1 fruit fly cellular context compared by ENCODE assay signal in the genomic region with DNA sequence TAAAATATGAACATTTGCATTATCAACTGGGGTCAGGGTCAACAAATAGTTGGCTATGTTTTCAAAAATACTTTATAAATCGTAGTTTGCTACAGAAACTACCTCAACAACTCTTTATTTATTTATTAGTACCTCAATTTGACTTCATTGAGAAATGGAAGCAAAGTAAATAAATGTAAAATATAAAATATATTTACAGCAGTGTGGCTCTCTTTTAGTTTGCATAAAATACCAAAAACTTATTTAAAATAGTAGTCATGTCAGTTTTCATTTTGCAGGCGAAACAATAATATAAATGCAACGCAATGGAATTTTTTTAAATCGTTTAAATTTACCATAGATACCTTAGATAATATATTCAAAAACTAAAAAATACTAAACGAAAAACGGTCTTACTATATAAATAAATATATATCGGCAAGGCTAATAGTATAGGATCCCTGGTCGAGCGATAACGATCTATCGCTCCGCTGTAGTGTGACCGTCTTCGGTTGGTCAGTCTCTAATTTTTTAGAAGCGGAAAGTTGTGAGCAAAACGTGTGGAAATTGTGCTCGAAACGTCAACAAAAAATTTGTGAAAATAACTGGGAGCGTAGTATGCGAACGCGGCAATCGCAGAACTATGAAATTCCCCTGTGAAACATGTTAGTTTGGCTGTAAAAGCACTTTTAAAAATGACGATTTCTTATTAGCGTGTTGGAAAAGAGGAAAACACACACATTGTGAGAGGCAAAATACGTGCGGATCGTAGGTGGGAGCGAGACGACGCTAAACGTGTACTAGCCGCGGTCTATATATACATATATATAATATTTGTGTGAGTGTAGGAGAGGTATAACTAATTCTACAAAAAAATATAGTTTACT.
TF ChIP-seq lines count a peak whose summit lies in the region.

A gene (minus strand): TSS at position 223 of the 866 bp plus-strand sequence.
A gene (plus strand): TSS at position 470 of the 866 bp plus-strand sequence.

TF ChIP-seq in whole organism, embryonic, 481 proteins besides CTCF, POLR2A, EP300 and RAD21 (continued from another document):
- TF ChIP-seq CG34224 (GFP tag; IDR thresholded peaks at IDR 0.05; lab: Robert Waterston, UW; ENCODE audit: partially characterized antibody) (peak; percentile 81), CG2129 (GFP tag; IDR thresholded peaks at IDR 0.05; lab: Robert Waterston, UW; ENCODE audit: partially characterized antibody) (peak; percentile 73), CG34422 (GFP tag; IDR thresholded peaks at IDR 0.05; lab: Robert Waterston, UW) (peak; percentile 34; the same call in 1 of the 3 replicates), CG3407 (GFP tag; optimal IDR thresholded peaks at IDR 0.05; lab: Kevin White, UChicago) (no peak), cg (GFP tag; optimal IDR thresholded peaks at IDR 0.05; lab: Kevin White, UChicago) (no peak), chinmo (GFP tag; IDR thresholded peaks at IDR 0.05; lab: Robert Waterston, UW; ENCODE audit: partially characterized antibody) (peak; percentile 71; the same call in 1 of the 4 replicates), CG8388 (GFP tag; optimal IDR thresholded peaks at IDR 0.05; lab: Kevin White, UChicago) (no peak), schlank (tag; optimal IDR thresholded peaks at IDR 0.05; lab: Kevin White, UChicago) (no peak), Gug (GFP tag; IDR thresholded peaks at IDR 0.05; lab: Robert Waterston, UW) (no peak), CG9817 (tag; optimal IDR thresholded peaks at IDR 0.05; lab: Kevin White, UChicago) (no peak), CG6689 (GFP tag; IDR thresholded peaks at IDR 0.05; lab: Robert Waterston, UW) (no peak), stc (GFP tag; IDR thresholded peaks at IDR 0.05; lab: Robert Waterston, UW) (no peak), sna (GFP tag; IDR thresholded peaks at IDR 0.05; lab: Robert Waterston, UW; ENCODE audit: partially characterized antibody) (peak; percentile 86), ap (GFP tag; IDR thresholded peaks at IDR 0.05; lab: Robert Waterston, UW) (no peak), CG9876 (GFP tag; optimal IDR thresholded peaks at IDR 0.05; lab: Kevin White, UChicago) (no peak), CG5180 (GFP tag; optimal IDR thresholded peaks at IDR 0.05; lab: Kevin White, UChicago) (no peak), oc (tag; optimal IDR thresholded peaks at IDR 0.05; lab: Kevin White, UChicago) (no peak), repo (GFP tag; optimal IDR thresholded peaks at IDR 0.05; lab: Kevin White, UChicago) (no peak), CG10321 (GFP tag; IDR thresholded peaks at IDR 0.05; lab: Robert Waterston, UW) (peak; percentile 90), Scr (GFP tag; IDR thresholded peaks at IDR 0.05; lab: Robert Waterston, UW; ENCODE audit: partially characterized antibody) (peak; percentile 87), crp (GFP tag; optimal IDR thresholded peaks at IDR 0.05; lab: Kevin White, UChicago) (peak in 1 of 2 experiments; percentile 26), CG1647 (GFP tag; optimal IDR thresholded peaks at IDR 0.05; lab: Kevin White, UChicago) (no peak), CG2678 (tag; optimal IDR thresholded peaks at IDR 0.05; lab: Kevin White, UChicago) (peak; percentile 14), Usf (GFP tag; optimal IDR thresholded peaks at IDR 0.05; lab: Kevin White, UChicago) (no peak), CG4282 (GFP tag; optimal IDR thresholded peaks at IDR 0.05; lab: Kevin White, UChicago) (no peak), CG15696 (tag; optimal IDR thresholded peaks at IDR 0.05; lab: Kevin White, UChicago) (no peak), CG2875 (GFP tag; optimal IDR thresholded peaks at IDR 0.05; lab: Kevin White, UChicago) (no peak), sr (GFP tag; IDR thresholded peaks at IDR 0.05; lab: Robert Waterston, UW) (no peak), grn (GFP tag; optimal IDR thresholded peaks at IDR 0.05; lab: Kevin White, UChicago) (peak; percentile 99), tap (tag; optimal IDR thresholded peaks at IDR 0.05; lab: Kevin White, UChicago) (no peak), Xbp1 (GFP tag; optimal IDR thresholded peaks at IDR 0.05; lab: Kevin White, UChicago) (no peak), CG7963 (GFP tag; IDR thresholded peaks at IDR 0.05; lab: Robert Waterston, UW; ENCODE audit: partially characterized antibody) (peak; percentile 77), so (GFP tag; IDR thresholded peaks at IDR 0.05; lab: Robert Waterston, UW) (no peak), CG11247 (GFP tag; IDR thresholded peaks at IDR 0.05; lab: Robert Waterston, UW) (no peak), CG18476 (GFP tag; optimal IDR thresholded peaks at IDR 0.05; lab: Kevin White, UChicago) (no peak), vnd (GFP tag; IDR thresholded peaks at IDR 0.05; lab: Robert Waterston, UW; ENCODE audit: partially characterized antibody) (peak; percentile 81), cato (GFP tag; optimal IDR thresholded peaks at IDR 0.05; lab: Kevin White, UChicago; ENCODE audit: borderline replicate concordance) (no peak), luna (GFP tag; optimal IDR thresholded peaks at IDR 0.05; lab: Kevin White, UChicago) (no peak), CG10565 (GFP tag; optimal IDR thresholded peaks at IDR 0.05; lab: Kevin White, UChicago) (no peak), Chrac-16 (GFP tag; optimal IDR thresholded peaks at IDR 0.05; lab: Kevin White, UChicago) (no peak), mirr (GFP tag; optimal IDR thresholded peaks at IDR 0.05; lab: Kevin White, UChicago) (no peak), ERR (GFP tag; optimal IDR thresholded peaks at IDR 0.05; lab: Kevin White, UChicago) (no peak), CG11504 (tag; optimal IDR thresholded peaks at IDR 0.05; lab: Kevin White, UChicago) (peak; percentile 44), esg (GFP tag; conservative IDR thresholded peaks at IDR 0.05; lab: Robert Waterston, UW) (no peak), HLH54F (GFP tag; optimal IDR thresholded peaks at IDR 0.05; lab: Kevin White, UChicago) (no peak), sens (GFP tag; lab: Kevin White, UChicago) (peak; percentile 72), Ada2b (GFP tag; IDR thresholded peaks at IDR 0.05; lab: Robert Waterston, UW) (no peak), CG34376 (GFP tag; optimal IDR thresholded peaks at IDR 0.05; lab: Kevin White, UChicago) (no peak), jumu (GFP tag; optimal IDR thresholded peaks at IDR 0.05; lab: Kevin White, UChicago) (no peak), Hr51 (GFP tag; optimal IDR thresholded peaks at IDR 0.05; lab: Kevin White, UChicago) (peak in 1 of 2 experiments; percentile 25), nmo (GFP tag; optimal IDR thresholded peaks at IDR 0.05; lab: Kevin White, UChicago) (peak; percentile 51), HmgZ (tag; optimal IDR thresholded peaks at IDR 0.05; lab: Kevin White, UChicago) (peak; percentile 20), MTF-1 (GFP tag; optimal IDR thresholded peaks at IDR 0.05; lab: Kevin White, UChicago; ENCODE audit: borderline replicate concordance) (no peak), CG32772 (GFP tag; IDR thresholded peaks at IDR 0.05; lab: Robert Waterston, UW) (no peak), Ptx1 (GFP tag; IDR thresholded peaks at IDR 0.05; lab: Robert Waterston, UW) (no peak), CG16813 (GFP tag; IDR thresholded peaks at IDR 0.05; lab: Robert Waterston, UW; ENCODE audit: partially characterized antibody) (peak; percentile 91), B-H2 (GFP tag; optimal IDR thresholded peaks at IDR 0.05; lab: Kevin White, UChicago) (no peak), Antp (GFP tag; optimal IDR thresholded peaks at IDR 0.05; lab: Kevin White, UChicago) (no peak), NfI (GFP tag; optimal IDR thresholded peaks at IDR 0.05; lab: Kevin White, UChicago) (peak; percentile 8), Sox100B (GFP tag; optimal IDR thresholded peaks at IDR 0.05; lab: Kevin White, UChicago) (peak; percentile 8), CG9215 (GFP tag; IDR thresholded peaks at IDR 0.05; lab: Robert Waterston, UW) (no peak), CG10147 (GFP tag; optimal IDR thresholded peaks at IDR 0.05; lab: Kevin White, UChicago) (peak; percentile 6), Ravus (GFP tag; IDR thresholded peaks at IDR 0.05; lab: Robert Waterston, UW) (no peak), CG6654 (GFP tag; optimal IDR thresholded peaks at IDR 0.05; lab: Kevin White, UChicago) (no peak), lov (optimal IDR thresholded peaks at IDR 0.05; lab: Kevin White, UChicago) (no peak), lov (GFP tag; IDR thresholded peaks at IDR 0.05; lab: Robert Waterston, UW) (no peak), onecut (GFP tag; IDR thresholded peaks at IDR 0.05; lab: Robert Waterston, UW) (peak; percentile 78), Dek (tag; optimal IDR thresholded peaks at IDR 0.05; lab: Kevin White, UChicago) (no peak), CG15514 (GFP tag; optimal IDR thresholded peaks at IDR 0.05; lab: Kevin White, UChicago) (peak; percentile 70), Ets97D (GFP tag; optimal IDR thresholded peaks at IDR 0.05; lab: Kevin White, UChicago) (peak; percentile 65), sima (GFP tag; optimal IDR thresholded peaks at IDR 0.05; lab: Kevin White, UChicago) (no peak), CG43689 (GFP tag; IDR thresholded peaks at IDR 0.05; lab: Robert Waterston, UW) (no peak), CG8765 (GFP tag; IDR thresholded peaks at IDR 0.05; lab: Robert Waterston, UW) (no peak), CoRest (tag; optimal IDR thresholded peaks at IDR 0.05; lab: Kevin White, UChicago) (peak; percentile 52), Dbx (GFP tag; IDR thresholded peaks at IDR 0.05; lab: Robert Waterston, UW) (0 out of 3 replicates have a peak, but pooled peaks have one; percentile 37), inv (GFP tag; IDR thresholded peaks at IDR 0.05; lab: Robert Waterston, UW; ENCODE audit: partially characterized antibody) (peak; percentile 86), Ets65A (GFP tag; lab: Kevin White, UChicago) (no peak), Six4 (GFP tag; optimal IDR thresholded peaks at IDR 0.05; lab: Kevin White, UChicago) (no peak), dysf (GFP tag; IDR thresholded peaks at IDR 0.05; lab: Robert Waterston, UW) (no peak), CG13624 (GFP tag; optimal IDR thresholded peaks at IDR 0.05; lab: Kevin White, UChicago) (no peak), Camta (GFP tag; optimal IDR thresholded peaks at IDR 0.05; lab: Kevin White, UChicago) (no peak), CG30403 (GFP tag; optimal IDR thresholded peaks at IDR 0.05; lab: Kevin White, UChicago) (no peak), nerfin-1 (tag; optimal IDR thresholded peaks at IDR 0.05; lab: Kevin White, UChicago) (no peak), sim (GFP tag; IDR thresholded peaks at IDR 0.05; lab: Robert Waterston, UW) (no peak), salm (tag; optimal IDR thresholded peaks at IDR 0.05; lab: Kevin White, UChicago) (no peak), vfl (GFP tag; optimal IDR thresholded peaks at IDR 0.05; lab: Kevin White, UChicago) (no peak), ranshi (GFP tag; IDR thresholded peaks at IDR 0.05; lab: Robert Waterston, UW) (no peak), wor (GFP tag; IDR thresholded peaks at IDR 0.05; lab: Robert Waterston, UW) (no peak), sisA (GFP tag; IDR thresholded peaks at IDR 0.05; lab: Robert Waterston, UW) (no peak), dm (GFP tag; optimal IDR thresholded peaks at IDR 0.05; lab: Kevin White, UChicago) (peak; percentile 52), Hr78 (GFP tag; optimal IDR thresholded peaks at IDR 0.05; lab: Kevin White, UChicago) (peak in 1 of 2 experiments; percentile 2), CG1832 (GFP tag; optimal IDR thresholded peaks at IDR 0.05; lab: Kevin White, UChicago) (peak; percentile 63), gcm (GFP tag; optimal IDR thresholded peaks at IDR 0.05; lab: Kevin White, UChicago) (no peak), Hr3 (GFP tag; optimal IDR thresholded peaks at IDR 0.05; lab: Kevin White, UChicago) (no peak), pzg (GFP tag; optimal IDR thresholded peaks at IDR 0.05; lab: Kevin White, UChicago) (peak; percentile 85), CG13775 (GFP tag; optimal IDR thresholded peaks at IDR 0.05; lab: Kevin White, UChicago) (peak; percentile 18), twi (tag; optimal IDR thresholded peaks at IDR 0.05; lab: Kevin White, UChicago) (no peak), ato (GFP tag; IDR thresholded peaks at IDR 0.05; lab: Robert Waterston, UW; ENCODE audit: partially characterized antibody) (peak; percentile 69; the same call in 1 of the 2 replicates), caup (GFP tag; optimal IDR thresholded peaks at IDR 0.05; lab: Kevin White, UChicago; ENCODE audit: severe bottlenecking) (no peak), Bteb2 (GFP tag; optimal IDR thresholded peaks at IDR 0.05; lab: Kevin White, UChicago) (no peak), CG7745 (tag; optimal IDR thresholded peaks at IDR 0.05; lab: Kevin White, UChicago) (no peak), CG8089 (GFP tag; optimal IDR thresholded peaks at IDR 0.05; lab: Kevin White, UChicago) (no peak), gt (GFP tag; IDR thresholded peaks at IDR 0.05; lab: Robert Waterston, UW) (no peak), CG7357 (GFP tag; IDR thresholded peaks at IDR 0.05; lab: Robert Waterston, UW) (no peak), insv (GFP tag; optimal IDR thresholded peaks at IDR 0.05; lab: Kevin White, UChicago) (peak in 1 of 2 experiments; percentile 27), Nf-YC (tag; optimal IDR thresholded peaks at IDR 0.05; lab: Kevin White, UChicago) (peak; percentile 60), NFAT (GFP tag; IDR thresholded peaks at IDR 0.05; lab: Robert Waterston, UW) (no peak), CG12744 (GFP tag; optimal IDR thresholded peaks at IDR 0.05; lab: Kevin White, UChicago) (no peak), klu (GFP tag; IDR thresholded peaks at IDR 0.05; lab: Robert Waterston, UW) (no peak), CG9727 (GFP tag; optimal IDR thresholded peaks at IDR 0.05; lab: Kevin White, UChicago) (peak; percentile 7), cad (GFP tag; optimal IDR thresholded peaks at IDR 0.05; lab: Kevin White, UChicago) (no peak), eyg (GFP tag; optimal IDR thresholded peaks at IDR 0.05; lab: Kevin White, UChicago) (no peak), MBD-R2 (GFP tag; IDR thresholded peaks at IDR 0.05; lab: Robert Waterston, UW) (peak; percentile 24; the same call in 1 of the 2 replicates), CG17328 (GFP tag; IDR thresholded peaks at IDR 0.05; lab: Robert Waterston, UW) (no peak)
